Fruit fly (Drosophila melanogaster): ENCODE data around the gene CG14565.

Gene CG14565

dm6 chr3L:21728616-21729047 is 15.4 kb downstream of the CG14565 start, which contains the start of the genes CG11247 and Polr2H (continued):
- TF ChIP-seq YL-1 (GFP tag; optimal IDR thresholded peaks at IDR 0.05), result peak; percentile 81
- peak; percentile 64; the same call in 1 of the 2 replicates for TF ChIP-seq dati (GFP tag; IDR thresholded peaks at IDR 0.05)
- peak; percentile 85 for TF ChIP-seq seq (GFP tag; IDR thresholded peaks at IDR 0.05)
- TF ChIP-seq Atf3 (GFP tag; optimal IDR thresholded peaks at IDR 0.05), result peak; percentile 90
- peak; percentile 90 for TF ChIP-seq croc (GFP tag; conservative IDR thresholded peaks at IDR 0.05)
- no peak for TF ChIP-seq ash1 (GFP tag; optimal IDR thresholded peaks at IDR 0.05)
- TF ChIP-seq Six4 (GFP tag; optimal IDR thresholded peaks at IDR 0.05), result peak; percentile 81
- TF ChIP-seq eve (GFP tag; optimal IDR thresholded peaks at IDR 0.05), result peak in 1 of 2 experiments; percentile 77
- peak; percentile 66 for TF ChIP-seq CG7556 (GFP tag; optimal IDR thresholded peaks at IDR 0.05)
- TF ChIP-seq CG6175 (GFP tag; IDR thresholded peaks at IDR 0.05), result peak; percentile 83
- TF ChIP-seq h (optimal IDR thresholded peaks at IDR 0.05), result no peak
- peak; percentile 95 for TF ChIP-seq CG4404 (GFP tag; IDR thresholded peaks at IDR 0.05)
- TF ChIP-seq cwo (GFP tag; optimal IDR thresholded peaks at IDR 0.05), result peak; percentile 40
- peak in 1 of 2 experiments; percentile 85 for TF ChIP-seq bsh (GFP tag; optimal IDR thresholded peaks at IDR 0.05)
- TF ChIP-seq tgo (GFP tag; IDR thresholded peaks at IDR 0.05), result peak; percentile 92
- TF ChIP-seq tna (GFP tag; IDR thresholded peaks at IDR 0.05; ENCODE audit: partially characterized antibody), result peak; percentile 10; the same call in 1 of the 2 replicates
- TF ChIP-seq Ptx1 (GFP tag; IDR thresholded peaks at IDR 0.05), result peak; percentile 96
- TF ChIP-seq Sry-δ (GFP tag; optimal IDR thresholded peaks at IDR 0.05), result peak; percentile 99
- peak; percentile 83 for TF ChIP-seq Myb (GFP tag; optimal IDR thresholded peaks at IDR 0.05)
- TF ChIP-seq CG10959 (GFP tag; IDR thresholded peaks at IDR 0.05), result peak; percentile 73
- TF ChIP-seq CG15011 (GFP tag; optimal IDR thresholded peaks at IDR 0.05), result no peak
- peak; percentile 40; the same call in 1 of the 2 replicates for TF ChIP-seq crol (GFP tag; IDR thresholded peaks at IDR 0.05)
- peak; percentile 97 for TF ChIP-seq zfh2 (GFP tag; optimal IDR thresholded peaks at IDR 0.05)
- peak; percentile 81 for TF ChIP-seq CG18262 (tag; optimal IDR thresholded peaks at IDR 0.05)
- TF ChIP-seq D (optimal IDR thresholded peaks at IDR 0.05), result no peak
- TF ChIP-seq D (GFP tag; optimal IDR thresholded peaks at IDR 0.05), result peak; percentile 77
- TF ChIP-seq ewg (GFP tag; optimal IDR thresholded peaks at IDR 0.05), result peak; percentile 92
- TF ChIP-seq CG12219 (GFP tag; optimal IDR thresholded peaks at IDR 0.05), result peak; percentile 66
- peak; percentile 96 for TF ChIP-seq CG1603 (tag; optimal IDR thresholded peaks at IDR 0.05)
- TF ChIP-seq Asciz (GFP tag; optimal IDR thresholded peaks at IDR 0.05), result no peak
- TF ChIP-seq psq (GFP tag; optimal IDR thresholded peaks at IDR 0.05), result peak; percentile 71
- TF ChIP-seq maf-S (GFP tag; optimal IDR thresholded peaks at IDR 0.05), result peak; percentile 93
- peak; percentile 79 for TF ChIP-seq fd3F (GFP tag; optimal IDR thresholded peaks at IDR 0.05)
- peak; percentile 86 for TF ChIP-seq vfl (GFP tag; optimal IDR thresholded peaks at IDR 0.05)
- TF ChIP-seq schlank (tag; optimal IDR thresholded peaks at IDR 0.05), result peak; percentile 54
- TF ChIP-seq run (tag; optimal IDR thresholded peaks at IDR 0.05), result no peak
- TF ChIP-seq CG6254 (GFP tag; optimal IDR thresholded peaks at IDR 0.05), result peak; percentile 49
- peak; percentile 34 for TF ChIP-seq Hey (tag; optimal IDR thresholded peaks at IDR 0.05)
- peak; percentile 71 for TF ChIP-seq Doc3 (GFP tag; IDR thresholded peaks at IDR 0.05; ENCODE audit: partially characterized antibody)
- peak; percentile 28 for TF ChIP-seq sqz (GFP tag; optimal IDR thresholded peaks at IDR 0.05)
- TF ChIP-seq CG1792 (GFP tag; optimal IDR thresholded peaks at IDR 0.05), result peak; percentile 89
- TF ChIP-seq HLH3B (GFP tag; IDR thresholded peaks at IDR 0.05), result peak; percentile 86
- TF ChIP-seq da (GFP tag; optimal IDR thresholded peaks at IDR 0.05), result peak; percentile 90
- TF ChIP-seq CG12769 (tag; optimal IDR thresholded peaks at IDR 0.05), result peak; percentile 94
- TF ChIP-seq Side (GFP tag; optimal IDR thresholded peaks at IDR 0.05), result peak; percentile 93
- TF ChIP-seq CG10462 (GFP tag; optimal IDR thresholded peaks at IDR 0.05), result peak; percentile 83
- TF ChIP-seq fru (optimal IDR thresholded peaks at IDR 0.05), result no peak
- TF ChIP-seq CG10543 (GFP tag; optimal IDR thresholded peaks at IDR 0.05), result peak; percentile 73
- TF ChIP-seq CG9876 (GFP tag; optimal IDR thresholded peaks at IDR 0.05), result peak; percentile 94
- TF ChIP-seq CG8089 (GFP tag; optimal IDR thresholded peaks at IDR 0.05), result peak; percentile 89
- peak; percentile 96 for TF ChIP-seq shn (GFP tag; optimal IDR thresholded peaks at IDR 0.05)

All from whole organism, embryonic.